Fruit fly (Drosophila melanogaster) whole organism, embryonic: Measurements from ENCODE around the gene CG12661.
A peak's percentile ranks its signal among the peaks of the same experiment; 100 is the strongest.

Experiments used
- CG10147 ChIP-seq: fragments of 200-800 bp; sonication (Bioruptor generic); optimal IDR thresholded peaks from 2 replicates; lab custom pipeline; 2019; ENCODE audit warnings: missing biosample characterization, mild to moderate bottlenecking, missing genetic modification characterization, moderate library complexity
- CG10267 ChIP-seq: fragments of 200-800 bp; sonication (Bioruptor generic); optimal IDR thresholded peaks from 2 replicates; lab custom pipeline; 2018; ENCODE audit warnings: missing biosample characterization, mild to moderate bottlenecking, missing genetic modification characterization, moderate library complexity
- CG11247 ChIP-seq: fragments of 200-800 bp; sonication (Bioruptor generic); IDR thresholded peaks from 2 replicates; pipeline ENCODE4 v1.3.6; 2022; ENCODE audit warnings: missing biosample characterization, missing genetic modification characterization
- CG11504 ChIP-seq: fragments of 200-800 bp; sonication (Bioruptor generic); optimal IDR thresholded peaks from 3 replicates; lab custom pipeline; 2019; ENCODE audit warnings: missing biosample characterization, mild to moderate bottlenecking, missing genetic modification characterization, moderate library complexity
- CG11695 ChIP-seq: fragments of 200-800 bp; sonication (Bioruptor generic); IDR thresholded peaks from 3 replicates; pipeline ENCODE4 v1.3.6; 2022; ENCODE audit warnings: missing biosample characterization, missing genetic modification characterization
- CG11696 ChIP-seq: fragments of 200-800 bp; sonication (Bioruptor generic); IDR thresholded peaks from 2 replicates; pipeline ENCODE4 v1.3.6; 2022; ENCODE audit warnings: missing biosample characterization, missing genetic modification characterization
- CG15696 ChIP-seq: fragments of 200-800 bp; sonication (Bioruptor generic); optimal IDR thresholded peaks from 2 replicates; lab custom pipeline; 2019; ENCODE audit warnings: missing biosample characterization, mild to moderate bottlenecking, missing genetic modification characterization, moderate library complexity
- CG17186 ChIP-seq: fragments of 200-800 bp; sonication (Bioruptor generic); optimal IDR thresholded peaks from 3 replicates; lab custom pipeline; 2017; ENCODE audit warnings: missing biosample characterization, missing genetic modification reagents, missing genetic modification characterization
- CG17912 ChIP-seq: fragments of 200-800 bp; sonication (Bioruptor generic); optimal IDR thresholded peaks from 2 replicates; lab custom pipeline; 2018; ENCODE audit warnings: missing biosample characterization, mild to moderate bottlenecking, missing genetic modification characterization
- CG18764 ChIP-seq: fragments of 200-800 bp; sonication (Bioruptor generic); optimal IDR thresholded peaks from 3 replicates; lab custom pipeline; 2016; ENCODE audit warnings: missing biosample characterization, missing genetic modification characterization
- CG32532 ChIP-seq: fragments of 200-800 bp; sonication (Bioruptor generic); IDR thresholded peaks from 2 replicates; pipeline ENCODE4 v1.3.6; 2022; ENCODE audit warnings: missing biosample characterization, missing genetic modification characterization
- CG3407 ChIP-seq: fragments of 200-800 bp; sonication (Bioruptor generic); optimal IDR thresholded peaks from 2 replicates; lab custom pipeline; 2018; ENCODE audit warnings: missing biosample characterization, mild to moderate bottlenecking, missing genetic modification characterization
- CG34224 ChIP-seq: fragments of 200-800 bp; sonication (Bioruptor generic); IDR thresholded peaks from 3 replicates; pipeline ENCODE4 v1.3.6; 2022; ENCODE audit warnings: missing biosample characterization, missing genetic modification characterization; ENCODE audit not compliant: partially characterized antibody
- CG3726 ChIP-seq: fragments of 200-800 bp; sonication (Bioruptor generic); IDR thresholded peaks from 3 replicates; pipeline ENCODE4, ENCODE4 v1.3.6; 2022; ENCODE audit warnings: missing biosample characterization, missing genetic modification characterization
- CG4617 ChIP-seq: fragments of 200-800 bp; sonication (Bioruptor generic); optimal IDR thresholded peaks from 3 replicates; lab custom pipeline; 2016; ENCODE audit warnings: missing biosample characterization, missing genetic modification characterization, borderline replicate concordance
- CG5180 ChIP-seq: fragments of 200-800 bp; sonication (Bioruptor generic); optimal IDR thresholded peaks from 3 replicates; lab custom pipeline; 2017; ENCODE audit warnings: missing biosample characterization, missing genetic modification characterization, mild to moderate bottlenecking, moderate library complexity, missing genetic modification reagents
- CG8089 ChIP-seq: fragments of 200-800 bp; sonication (Bioruptor generic); optimal IDR thresholded peaks from 3 replicates; lab custom pipeline; 2016; ENCODE audit warnings: missing biosample characterization, missing genetic modification characterization
- CG8281 ChIP-seq: fragments of 200-800 bp; sonication (Bioruptor generic); optimal IDR thresholded peaks from 2 replicates; lab custom pipeline; 2018; ENCODE audit warnings: missing biosample characterization, mild to moderate bottlenecking, missing genetic modification characterization, moderate library complexity
- CrebB ChIP-seq: fragments of 200-800 bp; sonication (Bioruptor generic); optimal IDR thresholded peaks from 3 replicates; lab custom pipeline; 2018; ENCODE audit warnings: missing biosample characterization, mild to moderate bottlenecking, missing genetic modification characterization
- Ets97D ChIP-seq: fragments of 200-800 bp; sonication (Bioruptor generic); optimal IDR thresholded peaks from 3 replicates; lab custom pipeline; 2016; ENCODE audit warnings: missing biosample characterization, missing genetic modification characterization
- HHEX ChIP-seq: fragments of 200-800 bp; sonication (Bioruptor generic); optimal IDR thresholded peaks from 3 replicates; lab custom pipeline; 2017; ENCODE audit warnings: missing biosample characterization, mild to moderate bottlenecking, missing genetic modification characterization, missing genetic modification reagents
- Hand ChIP-seq: fragments of 200-800 bp; sonication (Bioruptor generic); optimal IDR thresholded peaks from 2 replicates; lab custom pipeline; 2017; ENCODE audit warnings: mild to moderate bottlenecking, missing biosample characterization, missing genetic modification reagents, missing genetic modification characterization
- Hr51 ChIP-seq, 2 experiments: fragments of 200-800 bp; sonication (Bioruptor generic); optimal IDR thresholded peaks; 2 replicates in 1 of 2; 3 replicates in 1 of 2; lab custom pipeline; 2016 to 2018; ENCODE audit warnings: missing biosample characterization in 2 of 2, missing genetic modification characterization in 2 of 2, mild to moderate bottlenecking in 1 of 2, moderate library complexity in 1 of 2
- Nf-YA ChIP-seq: fragments of 200-800 bp; sonication (Bioruptor generic); IDR thresholded peaks from 2 replicates; pipeline ENCODE4 v1.3.6; 2022; ENCODE audit warnings: missing biosample characterization, missing genetic modification characterization
- NfI ChIP-seq: fragments of 200-800 bp; sonication (Bioruptor generic); optimal IDR thresholded peaks from 3 replicates; lab custom pipeline; 2018; ENCODE audit warnings: missing biosample characterization, mild to moderate bottlenecking, missing genetic modification characterization, moderate library complexity
- Scr ChIP-seq: fragments of 200-800 bp; sonication (Bioruptor generic); IDR thresholded peaks from 2 replicates; pipeline ENCODE4 v1.3.6; 2022; ENCODE audit warnings: missing biosample characterization, missing genetic modification characterization; ENCODE audit not compliant: partially characterized antibody
- Sin3A ChIP-seq: fragments of >200 bp; optimal IDR thresholded peaks from 2 replicates; lab custom pipeline; 2018
- Sry-δ ChIP-seq: fragments of 200-800 bp; sonication (Bioruptor generic); optimal IDR thresholded peaks from 2 replicates; lab custom pipeline; 2016; ENCODE audit warnings: missing biosample characterization, missing genetic modification characterization
- abd-A ChIP-seq: fragments of 200-800 bp; sonication (Bioruptor generic); optimal IDR thresholded peaks from 3 replicates; lab custom pipeline; 2019; ENCODE audit warnings: missing biosample characterization, mild to moderate bottlenecking, missing genetic modification characterization, moderate library complexity
- cg ChIP-seq: fragments of 200-800 bp; sonication (Bioruptor generic); optimal IDR thresholded peaks from 3 replicates; lab custom pipeline; 2019; ENCODE audit warnings: missing biosample characterization, mild to moderate bottlenecking, missing genetic modification characterization, moderate library complexity
- chif ChIP-seq, 2 experiments: fragments of 200-800 bp; sonication (Bioruptor generic); optimal IDR thresholded peaks; 3 replicates each; lab custom pipeline; 2016; ENCODE audit warnings: missing biosample characterization in 2 of 2, missing genetic modification characterization in 2 of 2
- dmrt99B ChIP-seq: fragments of 200-800 bp; sonication (Bioruptor generic); optimal IDR thresholded peaks from 2 replicates; lab custom pipeline; 2018; ENCODE audit warnings: missing biosample characterization, mild to moderate bottlenecking, missing genetic modification characterization, moderate library complexity
- dpn ChIP-seq, 2 experiments: fragments of 200-800 bp; sonication (Bioruptor generic); optimal IDR thresholded peaks; 3 replicates each; lab custom pipeline; 2016; ENCODE audit warnings: missing biosample characterization in 2 of 2, missing genetic modification characterization in 2 of 2
- ewg ChIP-seq: fragments of 200-800 bp; sonication (Bioruptor generic); optimal IDR thresholded peaks from 3 replicates; lab custom pipeline; 2017; ENCODE audit warnings: mild to moderate bottlenecking, missing biosample characterization, missing genetic modification reagents, missing genetic modification characterization
- gfzf ChIP-seq: fragments of 200-800 bp; sonication (Bioruptor generic); optimal IDR thresholded peaks from 2 replicates; lab custom pipeline; 2016; ENCODE audit warnings: missing biosample characterization, mild to moderate bottlenecking, missing genetic modification characterization, moderate library complexity
- ham ChIP-seq: fragments of 200-800 bp; sonication (Bioruptor generic); IDR thresholded peaks from 2 replicates; pipeline ENCODE4 v1.3.6; 2022; ENCODE audit warnings: missing biosample characterization, missing genetic modification characterization
- hb ChIP-seq: fragments of 200-800 bp; sonication (Bioruptor generic); IDR thresholded peaks from 3 replicates; pipeline ENCODE4 v1.3.6; 2022; ENCODE audit warnings: missing biosample characterization, missing genetic modification characterization; ENCODE audit not compliant: partially characterized antibody
- ken ChIP-seq: fragments of 200-800 bp; sonication (Bioruptor generic); IDR thresholded peaks from 3 replicates; pipeline ENCODE4 v1.3.6; 2022; ENCODE audit warnings: missing biosample characterization, missing genetic modification characterization
- maf-S ChIP-seq: fragments of 200-800 bp; sonication (Bioruptor generic); optimal IDR thresholded peaks from 2 replicates; lab custom pipeline; 2016; ENCODE audit warnings: missing biosample characterization, missing genetic modification characterization
- nerfin-1 ChIP-seq: fragments of 200-800 bp; sonication (Bioruptor generic); optimal IDR thresholded peaks from 3 replicates; lab custom pipeline; 2019; ENCODE audit warnings: missing biosample characterization, mild to moderate bottlenecking, missing genetic modification characterization, moderate library complexity
- pan ChIP-seq, 4 experiments: fragments of >200 bp in 3 of 4; fragments of 200-800 bp in 1 of 4; sonication (Bioruptor generic) in 1 of 4; optimal IDR thresholded peaks in 3 of 4; IDR thresholded peaks in 1 of 4; 2 replicates each; pipeline versions ENCODE4 v1.3.6 to Lab custom; 2017 to 2022; ENCODE audit warnings: missing biosample characterization in 2 of 4, missing genetic modification characterization in 2 of 4, mixed read lengths in 1 of 4
- pnt ChIP-seq: fragments of 200-800 bp; sonication (Bioruptor generic); optimal IDR thresholded peaks from 3 replicates; lab custom pipeline; 2016; ENCODE audit warnings: missing biosample characterization, missing genetic modification characterization
- schlank ChIP-seq: fragments of 200-800 bp; sonication (Bioruptor generic); optimal IDR thresholded peaks from 2 replicates; lab custom pipeline; 2018; ENCODE audit warnings: missing biosample characterization, mild to moderate bottlenecking, missing genetic modification characterization
- sd ChIP-seq: fragments of 200-800 bp; sonication (Bioruptor generic); optimal IDR thresholded peaks from 3 replicates; lab custom pipeline; 2018; ENCODE audit warnings: missing biosample characterization, mild to moderate bottlenecking, missing genetic modification characterization, moderate library complexity
- sr ChIP-seq: fragments of 200-800 bp; sonication (Bioruptor generic); IDR thresholded peaks from 3 replicates; pipeline ENCODE4 v1.3.6; 2022; ENCODE audit warnings: missing biosample characterization, missing genetic modification characterization
- ssp ChIP-seq: fragments of 200-800 bp; sonication (Bioruptor generic); IDR thresholded peaks from 2 replicates; pipeline ENCODE4 v1.3.6; 2022; ENCODE audit warnings: missing biosample characterization, missing genetic modification characterization
- stwl ChIP-seq: fragments of 200-800 bp; sonication (Bioruptor generic); optimal IDR thresholded peaks from 3 replicates; lab custom pipeline; 2018; ENCODE audit warnings: missing biosample characterization, mild to moderate bottlenecking, missing genetic modification characterization, moderate library complexity
- tll ChIP-seq, 2 experiments: fragments of 200-800 bp in 1 of 2; fragments of >200 bp in 1 of 2; sonication (Bioruptor generic) in 1 of 2; optimal IDR thresholded peaks; 2 replicates each; lab custom pipeline; 2017 to 2019; ENCODE audit warnings: missing biosample characterization in 2 of 2, missing genetic modification characterization in 2 of 2, mild to moderate bottlenecking in 1 of 2, moderate library complexity in 1 of 2

The CG12661 gene

DNA sequence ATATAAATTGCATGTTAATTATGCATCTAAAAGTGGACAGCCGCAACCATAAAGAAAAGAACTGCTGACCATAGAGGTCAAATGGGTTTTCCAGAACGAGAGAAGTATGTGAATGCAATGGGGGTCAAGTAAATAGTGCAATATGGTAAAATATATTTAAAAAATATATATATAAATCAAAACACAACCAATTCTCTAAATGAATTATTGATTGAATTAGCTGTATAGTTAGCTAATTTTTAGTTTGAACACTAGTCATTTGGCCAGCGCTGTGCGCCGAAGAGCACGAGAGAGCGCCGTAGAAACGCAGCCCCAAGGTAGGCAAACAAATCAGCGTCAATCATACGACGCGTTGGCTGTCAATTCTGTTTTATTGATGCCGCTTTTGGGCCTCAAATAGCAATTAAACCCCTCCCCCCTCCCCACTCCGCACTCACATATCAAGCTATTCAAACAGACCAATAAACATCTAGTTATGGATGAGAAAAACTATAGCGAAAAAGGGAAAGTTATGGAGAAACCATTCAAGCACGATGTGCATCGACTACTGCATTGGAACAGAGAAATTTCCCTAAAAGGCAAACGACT, 44.4 kb downstream of the CG12661 start (continued):
- TF ChIP-seq Hr51 (GFP tag; optimal IDR thresholded peaks at IDR 0.05; lab: Kevin White, UChicago), result peak in 1 of 2 experiments; percentile 87
- no peak for TF ChIP-seq Ets97D (GFP tag; lab: Kevin White, UChicago)
- peak; percentile 72 for TF ChIP-seq CG3407 (GFP tag; lab: Kevin White, UChicago)
- peak; percentile 67 for TF ChIP-seq Hand
- TF ChIP-seq tll (GFP tag; optimal IDR thresholded peaks at IDR 0.05; lab: Kevin White, UChicago), result no peak
- TF ChIP-seq ssp (GFP tag; lab: Robert Waterston, UW), result peak; percentile 58
- TF ChIP-seq CG11696 (GFP tag; lab: Robert Waterston, UW), result peak; percentile 97
- peak; percentile 63 for TF ChIP-seq nerfin-1 (tag; lab: Kevin White, UChicago)
- no peak for TF ChIP-seq cg
- TF ChIP-seq CrebB (tag; lab: Kevin White, UChicago), result peak; percentile 83
- TF ChIP-seq schlank, result peak; percentile 48
- no peak for TF ChIP-seq Sin3A (lab: Kevin White, UChicago)
- no peak for TF ChIP-seq CG17912 (GFP tag; lab: Kevin White, UChicago)
- TF ChIP-seq CG10267 (tag; lab: Kevin White, UChicago), result peak; percentile 83
- peak; percentile 88 for TF ChIP-seq ken (GFP tag; lab: Robert Waterston, UW)
- no peak for TF ChIP-seq Sry-δ
- peak; percentile 36; the same call in 1 of the 2 replicates for TF ChIP-seq ham (GFP tag; lab: Robert Waterston, UW)
- peak; percentile 40 for TF ChIP-seq CG18764
- peak; percentile 82 for TF ChIP-seq HHEX
- TF ChIP-seq CG11247, result peak; percentile 86
- TF ChIP-seq CG10147 (GFP tag; lab: Kevin White, UChicago), result peak; percentile 76
- TF ChIP-seq chif (GFP tag; optimal IDR thresholded peaks at IDR 0.05; lab: Kevin White, UChicago), result peak in 1 of 2 experiments; percentile 29
- TF ChIP-seq pan (optimal IDR thresholded peaks at IDR 0.05; lab: Kevin White, UChicago), result no peak
- TF ChIP-seq pan (GFP tag; optimal IDR thresholded peaks at IDR 0.05 in 1 of 2, IDR thresholded peaks at IDR 0.05 in 1 of 2), result peak in 1 of 2 experiments; percentile 91
- TF ChIP-seq ewg, result peak; percentile 63
- no peak for TF ChIP-seq CG8089 (GFP tag; lab: Kevin White, UChicago)
- TF ChIP-seq dmrt99B (tag; lab: Kevin White, UChicago), result peak; percentile 89
- TF ChIP-seq Scr, result no peak
- TF ChIP-seq CG11504, result peak; percentile 89
- peak; percentile 19 for TF ChIP-seq pnt (GFP tag; lab: Kevin White, UChicago)
- TF ChIP-seq CG8281 (tag; lab: Kevin White, UChicago), result peak; percentile 68
- TF ChIP-seq CG11695 (GFP tag; lab: Robert Waterston, UW), result peak; percentile 93
- peak; percentile 35 for TF ChIP-seq abd-A (tag; lab: Kevin White, UChicago)
- no peak for TF ChIP-seq CG34224 (GFP tag; lab: Robert Waterston, UW)
- TF ChIP-seq CG17186, result peak; percentile 25
- no peak for TF ChIP-seq gfzf
- peak; percentile 76 for TF ChIP-seq NfI (GFP tag; lab: Kevin White, UChicago)
- TF ChIP-seq CG15696 (tag; lab: Kevin White, UChicago), result peak; percentile 49
- 0 out of 3 replicates have a peak, but pooled peaks have one; percentile 49 for TF ChIP-seq sr (GFP tag; lab: Robert Waterston, UW)
- TF ChIP-seq Nf-YA (GFP tag; lab: Robert Waterston, UW), result peak; percentile 72
- peak; percentile 23 to 81 for TF ChIP-seq dpn (GFP tag; optimal IDR thresholded peaks at IDR 0.05; lab: Kevin White, UChicago)
- TF ChIP-seq hb, result no peak
- peak; percentile 92 for TF ChIP-seq CG32532
- peak; percentile 51 for TF ChIP-seq CG5180 (GFP tag; lab: Kevin White, UChicago)
- no peak for TF ChIP-seq maf-S (GFP tag; lab: Kevin White, UChicago)
- TF ChIP-seq stwl (tag; lab: Kevin White, UChicago), result no peak
- peak; percentile 81 for TF ChIP-seq CG3726 (GFP tag; lab: Robert Waterston, UW)
- peak; percentile 66 for TF ChIP-seq sd (tag; lab: Kevin White, UChicago)
- TF ChIP-seq CG4617, result no peak
